Fruit fly (Drosophila melanogaster) whole organism, prepupa: ENCODE results near the gene Cdc6.

ENCODE experiments used
- Blimp-1 ChIP-seq: fragments of 200-800 bp; sonication (Bioruptor generic); optimal IDR thresholded peaks from 3 replicates; lab custom pipeline; 2017; ENCODE audit warnings: missing biosample characterization, missing genetic modification characterization, mild to moderate bottlenecking, moderate library complexity, missing genetic modification reagents
- CG10631 ChIP-seq: fragments of 200-800 bp; sonication (Bioruptor generic); optimal IDR thresholded peaks from 2 replicates; lab custom pipeline; 2016; ENCODE audit warnings: missing biosample characterization, missing genetic modification characterization
- CG10669 ChIP-seq: fragments of 200-800 bp; sonication (Bioruptor generic); optimal IDR thresholded peaks from 3 replicates; lab custom pipeline; 2018; ENCODE audit warnings: missing biosample characterization, mild to moderate bottlenecking, missing genetic modification characterization, moderate library complexity
- CG11762 ChIP-seq: fragments of 200-800 bp; sonication (Bioruptor generic); optimal IDR thresholded peaks from 3 replicates; lab custom pipeline; 2016; ENCODE audit warnings: missing biosample characterization, missing genetic modification characterization; ENCODE audit not compliant: insufficient read depth
- CG15336 ChIP-seq: fragments of 200-800 bp; sonication (Bioruptor generic); IDR thresholded peaks from 2 replicates; pipeline ENCODE4 v1.3.6; 2022; ENCODE audit warnings: missing biosample characterization, missing genetic modification characterization
- CG16779 ChIP-seq: fragments of 200-800 bp; sonication (Bioruptor generic); optimal IDR thresholded peaks from 3 replicates; lab custom pipeline; 2017; ENCODE audit warnings: missing biosample characterization, mild to moderate bottlenecking, missing genetic modification characterization
- CG3032 ChIP-seq: fragments of 200-800 bp; optimal IDR thresholded peaks from 2 replicates; lab custom pipeline; 2019; ENCODE audit warnings: missing biosample characterization, mild to moderate bottlenecking, missing genetic modification characterization, moderate library complexity
- CG31627 ChIP-seq: fragments of 200-800 bp; sonication (Bioruptor generic); optimal IDR thresholded peaks from 3 replicates; lab custom pipeline; 2016; ENCODE audit warnings: missing biosample characterization, missing genetic modification characterization
- CG32006 ChIP-seq: fragments of 200-800 bp; sonication (Bioruptor generic); optimal IDR thresholded peaks from 3 replicates; lab custom pipeline; 2017; ENCODE audit warnings: missing biosample characterization, mild to moderate bottlenecking, missing genetic modification characterization
- CG4318 ChIP-seq: fragments of 200-800 bp; sonication (Bioruptor generic); optimal IDR thresholded peaks from 3 replicates; lab custom pipeline; 2017; ENCODE audit warnings: missing biosample characterization, mild to moderate bottlenecking, missing genetic modification characterization
- CG6792 ChIP-seq: fragments of 200-800 bp; sonication (Bioruptor generic); optimal IDR thresholded peaks from 3 replicates; lab custom pipeline; 2016; ENCODE audit warnings: missing biosample characterization, missing genetic modification characterization
- CG6808 ChIP-seq: fragments of 200-800 bp; sonication (Bioruptor generic); optimal IDR thresholded peaks from 3 replicates; lab custom pipeline; 2017; ENCODE audit warnings: missing biosample characterization, missing genetic modification characterization, mild to moderate bottlenecking, moderate library complexity, missing genetic modification reagents
- CG6854 ChIP-seq: fragments of 200-800 bp; sonication (Bioruptor generic); optimal IDR thresholded peaks from 2 replicates; lab custom pipeline; 2017; ENCODE audit warnings: missing biosample characterization, mild to moderate bottlenecking, missing genetic modification characterization
- CG7368 ChIP-seq: fragments of 200-800 bp; sonication (Bioruptor generic); optimal IDR thresholded peaks from 3 replicates; lab custom pipeline; 2016; ENCODE audit warnings: missing biosample characterization, missing genetic modification characterization
- CG8119 ChIP-seq: fragments of 200-800 bp; sonication (Bioruptor generic); IDR thresholded peaks from 3 replicates; pipeline ENCODE4 v1.3.6; 2022; ENCODE audit warnings: missing biosample characterization, missing genetic modification characterization
- CG8319 ChIP-seq: fragments of 200-800 bp; sonication (Bioruptor generic); optimal IDR thresholded peaks from 3 replicates; lab custom pipeline; 2016; ENCODE audit warnings: missing biosample characterization, missing genetic modification characterization
- Eip78C ChIP-seq: fragments of 200-800 bp; sonication (Bioruptor generic); peaks from one replicate; lab custom pipeline; 2016; ENCODE audit warnings: missing biosample characterization, missing genetic modification characterization
- Ets21C ChIP-seq: fragments of 200-800 bp; sonication (Bioruptor generic); optimal IDR thresholded peaks from 3 replicates; lab custom pipeline; 2016; ENCODE audit warnings: missing biosample characterization, missing genetic modification characterization
- Ets96B ChIP-seq: fragments of 200-800 bp; optimal IDR thresholded peaks from 2 replicates; lab custom pipeline; 2019; ENCODE audit warnings: missing biosample characterization, mild to moderate bottlenecking, missing genetic modification characterization, moderate library complexity
- Gug ChIP-seq: fragments of 200-800 bp; sonication (Bioruptor generic); IDR thresholded peaks from 2 replicates; pipeline ENCODE4 v1.3.6; 2022; ENCODE audit warnings: missing biosample characterization, missing genetic modification characterization
- Hr39 ChIP-seq: fragments of 200-800 bp; sonication (Bioruptor generic); optimal IDR thresholded peaks from 2 replicates; lab custom pipeline; 2016; ENCODE audit warnings: missing biosample characterization, missing genetic modification characterization
- Hr4 ChIP-seq: fragments of 200-800 bp; sonication (Bioruptor generic); optimal IDR thresholded peaks from 3 replicates; lab custom pipeline; 2016; ENCODE audit warnings: missing biosample characterization, missing genetic modification characterization
- Lpt ChIP-seq: fragments of 200-800 bp; sonication (Bioruptor generic); optimal IDR thresholded peaks from 3 replicates; lab custom pipeline; 2016; ENCODE audit warnings: missing biosample characterization, missing genetic modification characterization
- OdsH ChIP-seq: fragments of 200-800 bp; sonication (Bioruptor generic); optimal IDR thresholded peaks from 3 replicates; lab custom pipeline; 2016; ENCODE audit warnings: missing biosample characterization, missing genetic modification characterization
- Smox ChIP-seq: fragments of 200-800 bp; sonication (Bioruptor generic); optimal IDR thresholded peaks from 3 replicates; lab custom pipeline; 2016; ENCODE audit warnings: missing biosample characterization, missing genetic modification characterization
- Sox102F ChIP-seq: fragments of 200-800 bp; sonication (Bioruptor generic); optimal IDR thresholded peaks from 2 replicates; lab custom pipeline; 2016; ENCODE audit warnings: missing biosample characterization, mild to moderate bottlenecking, missing genetic modification characterization
- Sox15 ChIP-seq: fragments of 200-800 bp; sonication (Bioruptor generic); optimal IDR thresholded peaks from 3 replicates; lab custom pipeline; 2016; ENCODE audit warnings: missing biosample characterization, missing genetic modification characterization
- achi ChIP-seq: fragments of 200-800 bp; sonication (Bioruptor generic); optimal IDR thresholded peaks from 3 replicates; lab custom pipeline; 2016; ENCODE audit warnings: missing biosample characterization, missing genetic modification characterization
- acj6 ChIP-seq: fragments of 200-800 bp; sonication (Bioruptor generic); optimal IDR thresholded peaks from 3 replicates; lab custom pipeline; 2016; ENCODE audit warnings: missing biosample characterization, missing genetic modification characterization
- dac ChIP-seq: fragments of 200-800 bp; sonication (Bioruptor generic); optimal IDR thresholded peaks from 2 replicates; lab custom pipeline; 2017; ENCODE audit warnings: missing biosample characterization, mild to moderate bottlenecking, missing genetic modification characterization
- eg ChIP-seq: fragments of 200-800 bp; sonication (Bioruptor generic); IDR thresholded peaks from 3 replicates; pipeline ENCODE4 v1.3.6; 2022; ENCODE audit warnings: missing biosample characterization, missing genetic modification characterization
- esn ChIP-seq: fragments of 200-800 bp; sonication (Bioruptor generic); optimal IDR thresholded peaks from 2 replicates; lab custom pipeline; 2016; ENCODE audit warnings: missing biosample characterization, mild to moderate bottlenecking, missing genetic modification characterization, moderate library complexity
- fd59A ChIP-seq: fragments of 200-800 bp; sonication (Bioruptor generic); optimal IDR thresholded peaks from 2 replicates; lab custom pipeline; 2017; ENCODE audit warnings: missing biosample characterization, mild to moderate bottlenecking, missing genetic modification characterization, missing genetic modification reagents
- fd85E ChIP-seq: fragments of 200-800 bp; sonication (Bioruptor generic); optimal IDR thresholded peaks from 3 replicates; lab custom pipeline; 2016; ENCODE audit warnings: missing biosample characterization, missing genetic modification characterization
- fkh ChIP-seq: fragments of 200-800 bp; sonication (Bioruptor generic); optimal IDR thresholded peaks from 3 replicates; lab custom pipeline; 2017; ENCODE audit warnings: missing biosample characterization, mild to moderate bottlenecking, missing genetic modification characterization, moderate library complexity
- lz ChIP-seq: fragments of 200-800 bp; sonication (Bioruptor generic); optimal IDR thresholded peaks from 3 replicates; lab custom pipeline; 2016; ENCODE audit warnings: missing biosample characterization, missing genetic modification characterization
- pdm3 ChIP-seq: fragments of 200-800 bp; sonication (Bioruptor generic); optimal IDR thresholded peaks from 3 replicates; lab custom pipeline; 2016; ENCODE audit warnings: missing biosample characterization, missing genetic modification characterization
- salr ChIP-seq, 2 experiments: fragments of 200-800 bp; sonication (Bioruptor generic); optimal IDR thresholded peaks; 3 replicates each; lab custom pipeline; 2016 to 2018; ENCODE audit warnings: missing biosample characterization in 2 of 2, missing genetic modification characterization in 2 of 2, mild to moderate bottlenecking in 1 of 2
- ss ChIP-seq, 2 experiments: fragments of 200-800 bp; sonication (Bioruptor generic); optimal IDR thresholded peaks; 2 replicates in 1 of 2; 3 replicates in 1 of 2; lab custom pipeline; 2017 to 2018; ENCODE audit warnings: mild to moderate bottlenecking in 2 of 2, missing biosample characterization in 2 of 2, missing genetic modification characterization in 2 of 2, moderate library complexity in 1 of 2
- svp ChIP-seq: fragments of 200-800 bp; sonication (Bioruptor generic); peaks from one replicate; lab custom pipeline; 2016; ENCODE audit warnings: missing biosample characterization, missing genetic modification characterization
- topi ChIP-seq: fragments of 200-800 bp; sonication (Bioruptor generic); optimal IDR thresholded peaks from 3 replicates; lab custom pipeline; 2016; ENCODE audit warnings: missing biosample characterization, missing genetic modification characterization
- vri ChIP-seq: fragments of 200-800 bp; sonication (Bioruptor generic); optimal IDR thresholded peaks from 3 replicates; lab custom pipeline; 2016; ENCODE audit warnings: missing biosample characterization, mild to moderate bottlenecking, missing genetic modification characterization

The Cdc6 gene

dm6 chr3L:8667809-8668593, 34.1 kb upstream of the Cdc6 start (continued):
- peak; percentile 94 for TF ChIP-seq CG6808 (GFP tag; lab: Kevin White, UChicago)
- TF ChIP-seq Sox102F (GFP tag; lab: Kevin White, UChicago): peak; percentile 85
- peak; percentile 74 for TF ChIP-seq topi (GFP tag; lab: Kevin White, UChicago)
- peak; percentile 79 for TF ChIP-seq CG15336 (GFP tag; lab: Robert Waterston, UW)
- TF ChIP-seq achi (GFP tag; lab: Kevin White, UChicago): peak; percentile 92
- peak; percentile 95 for TF ChIP-seq Eip78C (GFP tag; lab: Kevin White, UChicago)
- TF ChIP-seq CG7368 (GFP tag; lab: Kevin White, UChicago): peak; percentile 75
- TF ChIP-seq CG16779 (tag; lab: Kevin White, UChicago): peak; percentile 80
- peak; percentile 83 for TF ChIP-seq CG11762 (GFP tag; lab: Kevin White, UChicago)
- peak; percentile 69 for TF ChIP-seq Gug (GFP tag; lab: Robert Waterston, UW)
- peak; percentile 95 for TF ChIP-seq CG3032
- peak; percentile 71 for TF ChIP-seq CG32006 (GFP tag; lab: Kevin White, UChicago)
- TF ChIP-seq CG4318 (GFP tag; lab: Kevin White, UChicago): peak; percentile 53
- TF ChIP-seq CG10631 (GFP tag; lab: Kevin White, UChicago): peak; percentile 89
- TF ChIP-seq Blimp-1 (GFP tag; lab: Kevin White, UChicago): peak; percentile 66
- peak; percentile 35 for TF ChIP-seq Hr4 (GFP tag; lab: Kevin White, UChicago)
- TF ChIP-seq CG6854 (GFP tag; lab: Kevin White, UChicago): peak; percentile 78
- peak; percentile 87 for TF ChIP-seq esn
- TF ChIP-seq, all 60 proteins: peak for 56

dm6 chr3L:8666098-8666497, 32.2 kb upstream of the Cdc6 start:
- no peak for TF ChIP-seq fd85E (GFP tag; lab: Kevin White, UChicago)
- TF ChIP-seq eg (GFP tag; lab: Robert Waterston, UW): no peak
- TF ChIP-seq vri (GFP tag; lab: Kevin White, UChicago): no peak
- TF ChIP-seq Sox15: no peak
- no peak for TF ChIP-seq CG15336 (GFP tag; lab: Robert Waterston, UW)
- no peak for TF ChIP-seq ss (GFP tag; optimal IDR thresholded peaks at IDR 0.05; lab: Kevin White, UChicago)
- no peak for TF ChIP-seq CG8319 (GFP tag; lab: Kevin White, UChicago)
- no peak for TF ChIP-seq Eip78C (GFP tag; lab: Kevin White, UChicago)
- TF ChIP-seq OdsH: no peak
- no peak for TF ChIP-seq achi (GFP tag; lab: Kevin White, UChicago)
- TF ChIP-seq fkh (GFP tag; lab: Kevin White, UChicago): no peak
- TF ChIP-seq, all 60 proteins: peak for 0

- TF ChIP-seq CG10631 (GFP tag; lab: Kevin White, UChicago) (peak; percentile 32), dac (GFP tag; lab: Kevin White, UChicago) (no peak), CG11762 (GFP tag; lab: Kevin White, UChicago) (peak; percentile 1), CG31627 (no peak), salr (GFP tag; optimal IDR thresholded peaks at IDR 0.05; lab: Kevin White, UChicago) (no peak), achi (GFP tag; lab: Kevin White, UChicago) (peak; percentile 36), lz (no peak), fd59A (GFP tag; lab: Kevin White, UChicago) (no peak), Hr4 (GFP tag; lab: Kevin White, UChicago) (no peak), Smox (GFP tag; lab: Kevin White, UChicago) (no peak), CG6792 (GFP tag; lab: Kevin White, UChicago) (peak; percentile 38), topi (GFP tag; lab: Kevin White, UChicago) (peak; percentile 14), pdm3 (peak; percentile 47), CG6808 (GFP tag; lab: Kevin White, UChicago) (peak; percentile 33), CG8319 (GFP tag; lab: Kevin White, UChicago) (no peak), svp (GFP tag; lab: Kevin White, UChicago) (peak; percentile 85), Gug (GFP tag; lab: Robert Waterston, UW) (no peak), fd85E (GFP tag; lab: Kevin White, UChicago) (no peak), acj6 (GFP tag; lab: Kevin White, UChicago) (peak; percentile 19), Ets21C (GFP tag; lab: Kevin White, UChicago) (no peak), CG10669 (GFP tag; lab: Kevin White, UChicago) (peak; percentile 28), Sox15 (peak; percentile 9), OdsH (peak; percentile 33), vri (GFP tag; lab: Kevin White, UChicago) (no peak), Lpt (no peak), Hr39 (GFP tag; lab: Kevin White, UChicago) (peak; percentile 3), Ets96B (tag; lab: Kevin White, UChicago) (peak; percentile 48), CG8119 (GFP tag; lab: Robert Waterston, UW) (no peak)
Measured at dm6 chr3L:8661793-8662669, 28.2 kb upstream of the Cdc6 start.
